Worm (Caenorhabditis elegans) whole organism, L3 larva: ENCODE measurements around the gene inpp-4B.

Experiments used
- R02D3.7 ChIP-seq: fragments of 150-350 bp; optimal IDR thresholded peaks from 2 replicates; lab custom pipeline; 2014; ENCODE audit warnings: missing biosample characterization, missing genetic modification characterization
- ZK546.5 ChIP-seq: sonication (generic microtip); optimal IDR thresholded peaks from 2 replicates; lab custom pipeline; 2017; ENCODE audit warnings: missing biosample characterization, missing genetic modification characterization
- aly-2 ChIP-seq: fragments of 150-350 bp; optimal IDR thresholded peaks from 2 replicates; lab custom pipeline; 2014; ENCODE audit warnings: missing biosample characterization, missing genetic modification characterization
- ama-1 ChIP-seq: fragments of 150-350 bp; optimal IDR thresholded peaks from 2 replicates; lab custom pipeline; 2018
- ceh-16 ChIP-seq: sonication (generic microtip); optimal IDR thresholded peaks from 2 replicates; lab custom pipeline; 2017; ENCODE audit warnings: missing biosample characterization, missing genetic modification characterization
- ceh-82 ChIP-seq: fragments of 150-350 bp; optimal IDR thresholded peaks from 2 replicates; lab custom pipeline; 2014; ENCODE audit warnings: missing biosample characterization, missing genetic modification characterization
- ceh-9 ChIP-seq: sonication (generic microtip); optimal IDR thresholded peaks from 2 replicates; lab custom pipeline; 2018; ENCODE audit warnings: missing biosample characterization, missing genetic modification characterization
- daf-12 ChIP-seq: fragments of 150-350 bp; optimal IDR thresholded peaks from 2 replicates; lab custom pipeline; 2014; ENCODE audit warnings: missing biosample characterization, missing genetic modification reagents, missing genetic modification characterization
- egl-27 ChIP-seq: sonication (generic microtip); optimal IDR thresholded peaks from 4 replicates; lab custom pipeline; 2017; ENCODE audit warnings: missing biosample characterization, missing genetic modification reagents, missing genetic modification characterization
- egl-5 ChIP-seq: fragments of 150-350 bp; optimal IDR thresholded peaks from 2 replicates; lab custom pipeline; 2017; ENCODE audit warnings: missing biosample characterization, missing genetic modification reagents, missing genetic modification characterization, inconsistent platforms
- elt-1 ChIP-seq: fragments of 150-350 bp; optimal IDR thresholded peaks from 2 replicates; lab custom pipeline; 2014; ENCODE audit warnings: missing biosample characterization, missing genetic modification characterization
- elt-2 ChIP-seq: sonication (generic microtip); optimal IDR thresholded peaks from 2 replicates; lab custom pipeline; 2016; ENCODE audit warnings: missing genetic modification reagents, mild to moderate bottlenecking, missing genetic modification characterization, missing compliant biosample characterization
- elt-3 ChIP-seq, 3 experiments: fragments of 150-350 bp in 1 of 3; sonication (generic microtip) in 2 of 3; optimal IDR thresholded peaks; 2 replicates in 2 of 3; 4 replicates in 1 of 3; lab custom pipeline; 2014 to 2017; ENCODE audit warnings: missing biosample characterization in 3 of 3, missing genetic modification characterization in 3 of 3
- fkh-10 ChIP-seq: sonication (generic microtip); optimal IDR thresholded peaks from 2 replicates; lab custom pipeline; 2017; ENCODE audit warnings: missing biosample characterization, missing genetic modification reagents, missing genetic modification characterization
- hmg-11 ChIP-seq: sonication (generic microtip); optimal IDR thresholded peaks from 2 replicates; lab custom pipeline; 2016; ENCODE audit warnings: missing genetic modification characterization, missing compliant biosample characterization
- lin-15B ChIP-seq: fragments of 150-350 bp; optimal IDR thresholded peaks from 2 replicates; lab custom pipeline; 2014; ENCODE audit warnings: missing biosample characterization, missing genetic modification characterization
- lsy-12 ChIP-seq: sonication (generic microtip); optimal IDR thresholded peaks from 2 replicates; lab custom pipeline; 2016; ENCODE audit warnings: mild to moderate bottlenecking, missing genetic modification characterization, missing compliant biosample characterization
- mdl-1 ChIP-seq: fragments of 150-350 bp; optimal IDR thresholded peaks from 2 replicates; lab custom pipeline; 2014; ENCODE audit warnings: missing biosample characterization, missing genetic modification characterization
- mml-1 ChIP-seq: fragments of 150-350 bp; sonication (generic microtip); optimal IDR thresholded peaks from 3 replicates; lab custom pipeline; 2014; ENCODE audit warnings: missing biosample characterization, missing genetic modification characterization
- nfya-1 ChIP-seq: sonication (generic microtip); optimal IDR thresholded peaks from 2 replicates; lab custom pipeline; 2017; ENCODE audit warnings: missing genetic modification characterization, mild to moderate bottlenecking, missing compliant biosample characterization, antibody characterized with exemption, moderate library complexity; ENCODE audit not compliant: insufficient read depth
- nhr-11 ChIP-seq: fragments of 150-350 bp; optimal IDR thresholded peaks from 2 replicates; lab custom pipeline; 2014; ENCODE audit warnings: missing biosample characterization, missing genetic modification characterization
- nhr-23 ChIP-seq: fragments of 150-350 bp; optimal IDR thresholded peaks from 2 replicates; lab custom pipeline; 2014; ENCODE audit warnings: missing biosample characterization, missing genetic modification reagents, missing genetic modification characterization
- nhr-237 ChIP-seq: fragments of 150-350 bp; optimal IDR thresholded peaks from 2 replicates; lab custom pipeline; 2014; ENCODE audit warnings: missing biosample characterization, missing genetic modification characterization
- nhr-25 ChIP-seq: sonication (generic microtip); optimal IDR thresholded peaks from 2 replicates; lab custom pipeline; 2017; ENCODE audit warnings: missing biosample characterization, missing genetic modification characterization
- nhr-43 ChIP-seq: sonication (generic microtip); optimal IDR thresholded peaks from 2 replicates; lab custom pipeline; 2016; ENCODE audit warnings: mild to moderate bottlenecking, missing genetic modification characterization, missing compliant biosample characterization; ENCODE audit not compliant: poor library complexity, severe bottlenecking
- nhr-67 ChIP-seq: fragments of 150-350 bp; optimal IDR thresholded peaks from 2 replicates; lab custom pipeline; 2014; ENCODE audit warnings: missing biosample characterization, missing genetic modification characterization
- nhr-76 ChIP-seq: fragments of 150-350 bp; sonication (generic microtip); optimal IDR thresholded peaks from 5 replicates; lab custom pipeline; 2014; ENCODE audit warnings: missing biosample characterization, missing genetic modification characterization
- nhr-77 ChIP-seq: fragments of 150-350 bp; optimal IDR thresholded peaks from 2 replicates; lab custom pipeline; 2014; ENCODE audit warnings: missing biosample characterization, missing genetic modification characterization
- pha-4 ChIP-seq: fragments of 150-350 bp; optimal IDR thresholded peaks from 2 replicates; lab custom pipeline; 2014; ENCODE audit warnings: missing biosample characterization, missing genetic modification reagents, missing genetic modification characterization
- pqm-1 ChIP-seq: fragments of 150-350 bp; optimal IDR thresholded peaks from 2 replicates; lab custom pipeline; 2017; ENCODE audit warnings: missing biosample characterization, missing genetic modification characterization, inconsistent platforms
- sea-2 ChIP-seq: fragments of 150-350 bp; sonication (generic microtip); optimal IDR thresholded peaks from 4 replicates; lab custom pipeline; 2014; ENCODE audit warnings: missing biosample characterization, missing genetic modification reagents, missing genetic modification characterization
- skn-1 ChIP-seq: fragments of 150-350 bp; optimal IDR thresholded peaks from 2 replicates; lab custom pipeline; 2014; ENCODE audit warnings: missing biosample characterization, missing genetic modification characterization
- snpc-4 ChIP-seq: fragments of 150-350 bp; optimal IDR thresholded peaks from 2 replicates; lab custom pipeline; 2014; ENCODE audit warnings: missing biosample characterization, missing genetic modification characterization
- tbx-2 ChIP-seq: sonication (generic microtip); optimal IDR thresholded peaks from 2 replicates; lab custom pipeline; 2016; ENCODE audit warnings: mild to moderate bottlenecking, missing genetic modification characterization, missing compliant biosample characterization
- unc-62 ChIP-seq: fragments of 150-350 bp; sonication (generic microtip); optimal IDR thresholded peaks from 4 replicates; lab custom pipeline; 2014; ENCODE audit warnings: missing biosample characterization, missing genetic modification reagents, missing genetic modification characterization
- zag-1 ChIP-seq: fragments of 150-350 bp; optimal IDR thresholded peaks from 2 replicates; lab custom pipeline; 2014; ENCODE audit warnings: missing biosample characterization, missing genetic modification characterization
- ztf-4 ChIP-seq: fragments of 150-350 bp; optimal IDR thresholded peaks from 2 replicates; lab custom pipeline; 2014; ENCODE audit warnings: missing biosample characterization, missing genetic modification characterization

inpp-4B gene

ce11 chrIII:10240073-10240472, 26.6 kb downstream of the inpp-4B start:
- no peak for TF ChIP-seq ZK546.5 (tag; lab: Kevin White, UChicago)
- no peak for TF ChIP-seq nhr-67
- no peak for TF ChIP-seq R02D3.7 (tag; lab: Kevin White, UChicago)
- TF ChIP-seq lsy-12: no peak
- no peak for TF ChIP-seq fkh-10 (GFP tag; lab: Kevin White, UChicago)
- no peak for TF ChIP-seq pqm-1 (tag; lab: Kevin White, UChicago)
- TF ChIP-seq ztf-4: no peak
- no peak for TF ChIP-seq egl-5 (tag; lab: Kevin White, UChicago)
- no peak for TF ChIP-seq zag-1
- no peak for TF ChIP-seq nfya-1 (tag; lab: Kevin White, UChicago)
- no peak for TF ChIP-seq tbx-2 (tag; lab: Kevin White, UChicago)
- TF ChIP-seq daf-12 (tag; lab: Kevin White, UChicago): no peak
- TF ChIP-seq elt-3 (tag; optimal IDR thresholded peaks at IDR 0.05; lab: Kevin White, UChicago): no peak
- no peak for TF ChIP-seq lin-15B (tag; lab: Kevin White, UChicago)
- TF ChIP-seq skn-1: no peak
- TF ChIP-seq elt-1 (tag; lab: Kevin White, UChicago): no peak
- TF ChIP-seq nhr-77 (tag; lab: Kevin White, UChicago): no peak

ce11 chrIII:10238448-10239154, 28.1 kb downstream of the inpp-4B start, which contains the start of gene Y70G10A.3:
Y70G10A.3 (plus strand) TSS chrIII:10239104.
- TF ChIP-seq nhr-11 (tag; lab: Kevin White, UChicago) (no peak), nfya-1 (tag; lab: Kevin White, UChicago) (no peak), tbx-2 (tag; lab: Kevin White, UChicago) (no peak), ceh-82 (tag; lab: Kevin White, UChicago) (no peak), pha-4 (tag; lab: Kevin White, UChicago) (no peak), elt-2 (tag; lab: Kevin White, UChicago) (no peak), nhr-237 (tag; lab: Kevin White, UChicago) (no peak), nhr-76 (tag; lab: Kevin White, UChicago) (no peak), egl-5 (tag; lab: Kevin White, UChicago) (no peak), elt-1 (tag; lab: Kevin White, UChicago) (no peak), lsy-12 (no peak), aly-2 (tag; lab: Kevin White, UChicago) (no peak), skn-1 (no peak), egl-27 (tag; lab: Kevin White, UChicago) (no peak), hmg-11 (tag; lab: Kevin White, UChicago) (no peak), R02D3.7 (tag; lab: Kevin White, UChicago) (no peak), fkh-10 (GFP tag; lab: Kevin White, UChicago) (no peak), ceh-16 (tag; lab: Kevin White, UChicago) (no peak)
- TF ChIP-seq, all 47 proteins: peak for 0

DNA sequence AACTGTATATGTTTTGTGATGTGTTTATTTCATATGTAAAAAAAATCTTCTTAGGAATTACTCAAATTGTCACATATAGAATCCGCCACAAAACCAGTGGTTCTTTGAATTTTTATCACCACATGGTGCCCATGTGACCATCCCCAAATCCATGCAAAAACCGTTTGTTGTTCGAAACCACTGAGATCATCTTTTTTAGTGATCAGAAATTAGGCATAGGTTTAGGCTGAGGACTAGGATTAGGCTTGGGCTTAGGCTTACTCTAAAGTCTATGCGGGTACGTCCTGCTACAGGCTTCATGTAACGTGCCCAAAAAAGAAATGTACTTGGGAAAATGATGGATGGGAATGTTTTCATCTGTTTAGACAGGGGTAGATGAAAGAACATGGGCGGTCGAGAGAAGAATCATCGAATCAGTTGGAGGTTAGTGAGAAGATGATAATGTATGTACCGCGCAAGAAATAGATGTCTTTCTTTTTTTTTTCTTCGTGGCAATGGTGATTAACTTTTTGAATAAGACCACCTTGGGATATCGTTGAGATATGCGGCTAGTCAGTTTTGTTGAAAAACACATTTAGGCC, 30.3 kb downstream of the inpp-4B start:
- TF ChIP-seq elt-3 (tag; optimal IDR thresholded peaks at IDR 0.05; lab: Kevin White, UChicago) (peak in 1 of 3 experiments; percentile 61), nhr-23 (tag; lab: Kevin White, UChicago) (no peak), nhr-43 (peak; percentile 9), hmg-11 (tag; lab: Kevin White, UChicago) (no peak), sea-2 (GFP tag; lab: Kevin White, UChicago) (no peak), egl-27 (tag; lab: Kevin White, UChicago) (no peak), nhr-25 (tag; lab: Kevin White, UChicago) (peak; percentile 25), ztf-4 (peak; percentile 16), lin-15B (tag; lab: Kevin White, UChicago) (no peak), mml-1 (tag; lab: Kevin White, UChicago) (no peak), ama-1 (lab: Kevin White, UChicago) (peak; percentile 37)

- no peak for TF ChIP-seq nhr-67
- TF ChIP-seq unc-62 (GFP tag; lab: Kevin White, UChicago): no peak
- no peak for TF ChIP-seq ceh-82 (tag; lab: Kevin White, UChicago)
- no peak for TF ChIP-seq elt-1 (tag; lab: Kevin White, UChicago)
- no peak for TF ChIP-seq R02D3.7 (tag; lab: Kevin White, UChicago)
- TF ChIP-seq daf-12 (tag; lab: Kevin White, UChicago): no peak
- TF ChIP-seq fkh-10 (GFP tag; lab: Kevin White, UChicago): no peak
- no peak for TF ChIP-seq zag-1
- TF ChIP-seq mdl-1: no peak
- no peak for TF ChIP-seq pqm-1 (tag; lab: Kevin White, UChicago)
- TF ChIP-seq ZK546.5 (tag; lab: Kevin White, UChicago): no peak
- no peak for TF ChIP-seq hmg-11 (tag; lab: Kevin White, UChicago)
- TF ChIP-seq snpc-4: no peak
- TF ChIP-seq nhr-76 (tag; lab: Kevin White, UChicago): no peak
- TF ChIP-seq nhr-25 (tag; lab: Kevin White, UChicago): no peak
- no peak for TF ChIP-seq ceh-9 (tag; lab: Kevin White, UChicago)
Observed at ce11 chrIII:10233979-10234378, 32.7 kb downstream of the inpp-4B start, which contains the start of gene paml-1. paml-1 (minus strand) TSS chrIII:10234079.
